Worm (Caenorhabditis elegans) whole organism, L4 larva: ENCODE data around the gene gcy-22.
A peak's percentile ranks its signal among the peaks of the same experiment; 100 is the strongest.

Source experiments
- F26F4.8 ChIP-seq: fragments of 200-800 bp; sonication (Bioruptor generic); conservative IDR thresholded peaks from 2 replicates; pipeline ENCODE4 v1.3.6; 2022; ENCODE audit warnings: missing genetic modification characterization, missing compliant biosample characterization
- F44E2.7 ChIP-seq: fragments of 200-800 bp; sonication (Bioruptor generic); IDR thresholded peaks from 2 replicates; pipeline ENCODE4 v2.1.2; 2022; ENCODE audit warnings: missing genetic modification characterization, missing compliant biosample characterization
- T20F7.1 ChIP-seq: fragments of 200-800 bp; sonication (Bioruptor generic); optimal IDR thresholded peaks from 2 replicates; lab custom pipeline; 2018; ENCODE audit warnings: mild to moderate bottlenecking, missing genetic modification characterization, missing compliant biosample characterization
- Y48G9A.11 ChIP-seq: fragments of 200-800 bp; sonication (Bioruptor generic); IDR thresholded peaks from 2 replicates; pipeline ENCODE4 v1.3.6; 2022; ENCODE audit warnings: missing genetic modification reagents, missing genetic modification characterization, missing compliant biosample characterization
- Y5F2A.4 ChIP-seq: fragments of 200-800 bp; sonication (Bioruptor generic); optimal IDR thresholded peaks from 2 replicates; lab custom pipeline; 2018; ENCODE audit warnings: mild to moderate bottlenecking, missing genetic modification characterization, missing compliant biosample characterization
- Y75B8A.6 ChIP-seq: fragments of 200-800 bp; sonication (Bioruptor generic); IDR thresholded peaks from 2 replicates; pipeline ENCODE4 v1.3.6; 2022; ENCODE audit warnings: missing genetic modification reagents, missing genetic modification characterization, missing compliant biosample characterization
- aha-1 ChIP-seq: fragments of 150-350 bp; peaks from one replicate; lab custom pipeline; 2014; ENCODE audit warnings: missing biosample characterization, missing genetic modification characterization
- ama-1 ChIP-seq: fragments of 150-350 bp; optimal IDR thresholded peaks from 2 replicates; lab custom pipeline; 2014; ENCODE audit warnings: inconsistent platforms, mixed read lengths
- ceh-20 ChIP-seq: fragments of 200-800 bp; sonication (Bioruptor generic); IDR thresholded peaks from 2 replicates; pipeline ENCODE4 v1.3.6; 2022; ENCODE audit warnings: missing genetic modification reagents, missing genetic modification characterization, missing compliant biosample characterization
- ceh-28 ChIP-seq: fragments of 150-350 bp; optimal IDR thresholded peaks from 2 replicates; lab custom pipeline; 2014; ENCODE audit warnings: missing biosample characterization, missing genetic modification reagents, missing genetic modification characterization
- ceh-32 ChIP-seq: sonication (generic microtip); optimal IDR thresholded peaks from 2 replicates; lab custom pipeline; 2016; ENCODE audit warnings: mild to moderate bottlenecking, missing genetic modification characterization, missing compliant biosample characterization; ENCODE audit not compliant: poor library complexity
- ceh-62 ChIP-seq: sonication (generic microtip); optimal IDR thresholded peaks from 2 replicates; lab custom pipeline; 2017; ENCODE audit warnings: missing biosample characterization, missing genetic modification characterization
- ctbp-1 ChIP-seq: fragments of 200-800 bp; sonication (Bioruptor generic); IDR thresholded peaks from 2 replicates; pipeline ENCODE4 v1.3.6; 2022; ENCODE audit warnings: missing genetic modification reagents, missing genetic modification characterization, missing compliant biosample characterization
- daf-12 ChIP-seq: fragments of 150-350 bp; optimal IDR thresholded peaks from 2 replicates; lab custom pipeline; 2014; ENCODE audit warnings: missing biosample characterization, missing genetic modification reagents, missing genetic modification characterization
- daf-16 ChIP-seq, 3 experiments: sonication (generic microtip); optimal IDR thresholded peaks; 2 replicates each; lab custom pipeline; 2016 to 2017; ENCODE audit warnings: missing genetic modification characterization in 3 of 3, missing genetic modification reagents in 3 of 3, mild to moderate bottlenecking in 2 of 3, missing compliant biosample characterization in 2 of 3, missing biosample characterization in 1 of 3, moderate library complexity in 1 of 3
- daf-8 ChIP-seq: fragments of 200-800 bp; sonication (Bioruptor generic); IDR thresholded peaks from 2 replicates; pipeline ENCODE4 v1.3.6; 2022; ENCODE audit warnings: missing genetic modification characterization, missing compliant biosample characterization
- dmd-6 ChIP-seq: fragments of 200-800 bp; sonication (Bioruptor generic); IDR thresholded peaks from 2 replicates; pipeline ENCODE4 v1.3.6; 2022; ENCODE audit warnings: missing genetic modification reagents, missing genetic modification characterization, missing compliant biosample characterization
- dmd-8 ChIP-seq: fragments of 200-800 bp; sonication (Bioruptor generic); IDR thresholded peaks from 2 replicates; pipeline ENCODE4 v1.3.6; 2022; ENCODE audit warnings: missing genetic modification characterization, missing compliant biosample characterization
- duxl-1 ChIP-seq: sonication (generic microtip); optimal IDR thresholded peaks from 2 replicates; lab custom pipeline; 2016; ENCODE audit warnings: mild to moderate bottlenecking, missing genetic modification characterization, moderate library complexity, missing compliant biosample characterization; ENCODE audit not compliant: poor library complexity
- dve-1 ChIP-seq: sonication (generic microtip); optimal IDR thresholded peaks from 2 replicates; lab custom pipeline; 2017; ENCODE audit warnings: antibody characterized with exemption, mild to moderate bottlenecking, missing genetic modification characterization, missing compliant biosample characterization; ENCODE audit not compliant: insufficient read depth
- fkh-10 ChIP-seq: fragments of 150-350 bp; optimal IDR thresholded peaks from 2 replicates; lab custom pipeline; 2014; ENCODE audit warnings: missing biosample characterization, missing genetic modification reagents, missing genetic modification characterization
- hlh-11 ChIP-seq: fragments of 200-800 bp; sonication (Bioruptor generic); optimal IDR thresholded peaks from 2 replicates; lab custom pipeline; 2018; ENCODE audit warnings: mild to moderate bottlenecking, missing genetic modification characterization, missing compliant biosample characterization
- hlh-30 ChIP-seq: sonication (generic microtip); optimal IDR thresholded peaks from 2 replicates; lab custom pipeline; 2017; ENCODE audit warnings: antibody characterized with exemption, mild to moderate bottlenecking, missing genetic modification characterization, missing compliant biosample characterization; ENCODE audit not compliant: insufficient read depth
- jun-1 ChIP-seq: fragments of 150-350 bp; optimal IDR thresholded peaks from 2 replicates; lab custom pipeline; 2014; ENCODE audit warnings: missing biosample characterization, missing genetic modification reagents, missing genetic modification characterization
- lin-29 ChIP-seq: fragments of 200-800 bp; sonication (Bioruptor generic); IDR thresholded peaks from 2 replicates; pipeline ENCODE4 v1.3.6; 2022; ENCODE audit warnings: missing genetic modification reagents, missing genetic modification characterization, missing compliant biosample characterization
- lin-38 ChIP-seq: fragments of 200-800 bp; sonication (Bioruptor generic); IDR thresholded peaks from 2 replicates; pipeline ENCODE4 v1.3.6; 2022; ENCODE audit warnings: missing genetic modification reagents, missing genetic modification characterization, missing compliant biosample characterization
- lir-3 ChIP-seq: sonication (generic microtip); optimal IDR thresholded peaks from 2 replicates; lab custom pipeline; 2016; ENCODE audit warnings: mild to moderate bottlenecking, missing genetic modification characterization, missing compliant biosample characterization
- lsy-2 ChIP-seq, 2 experiments: fragments of 150-350 bp in 1 of 2; sonication (generic microtip) in 1 of 2; optimal IDR thresholded peaks; 2 replicates each; lab custom pipeline; 2014 to 2017; ENCODE audit warnings: missing biosample characterization in 2 of 2, missing genetic modification characterization in 2 of 2
- mdl-1 ChIP-seq, 2 experiments: fragments of 150-350 bp in 1 of 2; sonication (generic microtip) in 1 of 2; optimal IDR thresholded peaks; 2 replicates each; lab custom pipeline; 2014 to 2017; ENCODE audit warnings: missing biosample characterization in 2 of 2, missing genetic modification characterization in 2 of 2
- mdt-29 ChIP-seq: fragments of 200-800 bp; sonication (Bioruptor generic); IDR thresholded peaks from 2 replicates; pipeline ENCODE4 v1.3.6; 2022; ENCODE audit warnings: missing genetic modification reagents, missing genetic modification characterization, missing compliant biosample characterization
- mep-1 ChIP-seq: fragments of 150-350 bp; sonication (generic microtip); optimal IDR thresholded peaks from 3 replicates; lab custom pipeline; 2014; ENCODE audit warnings: missing biosample characterization, missing genetic modification characterization
- mxl-3 ChIP-seq: fragments of 200-800 bp; sonication (Bioruptor generic); optimal IDR thresholded peaks from 2 replicates; lab custom pipeline; 2018; ENCODE audit warnings: mild to moderate bottlenecking, missing genetic modification characterization, missing compliant biosample characterization
- nhr-237 ChIP-seq: sonication (generic microtip); optimal IDR thresholded peaks from 2 replicates; lab custom pipeline; 2017; ENCODE audit warnings: missing biosample characterization, missing genetic modification characterization
- nhr-28 ChIP-seq: fragments of 150-350 bp; optimal IDR thresholded peaks from 2 replicates; lab custom pipeline; 2014; ENCODE audit warnings: missing biosample characterization, missing genetic modification characterization
- nhr-48 ChIP-seq: sonication (generic microtip); optimal IDR thresholded peaks from 2 replicates; lab custom pipeline; 2016; ENCODE audit warnings: mild to moderate bottlenecking, missing genetic modification characterization, missing compliant biosample characterization
- php-3 ChIP-seq: fragments of 200-800 bp; sonication (Bioruptor generic); IDR thresholded peaks from 2 replicates; pipeline ENCODE4 v1.3.6; 2022; ENCODE audit warnings: missing genetic modification reagents, missing genetic modification characterization, missing compliant biosample characterization
- pqm-1 ChIP-seq: sonication (generic microtip); optimal IDR thresholded peaks from 2 replicates; lab custom pipeline; 2017; ENCODE audit warnings: missing biosample characterization, missing genetic modification characterization
- rbr-2 ChIP-seq: sonication (generic microtip); optimal IDR thresholded peaks from 2 replicates; lab custom pipeline; 2016; ENCODE audit warnings: missing genotype, missing genetic modification characterization, missing compliant biosample characterization
- saeg-2 ChIP-seq: fragments of 200-800 bp; sonication (Bioruptor generic); IDR thresholded peaks from 2 replicates; pipeline ENCODE4 v1.3.6; 2022; ENCODE audit warnings: missing genetic modification reagents, missing genetic modification characterization, missing compliant biosample characterization
- sdz-12 ChIP-seq: fragments of 200-800 bp; sonication (Bioruptor generic); optimal IDR thresholded peaks from 2 replicates; lab custom pipeline; 2018; ENCODE audit warnings: mild to moderate bottlenecking, missing genetic modification characterization, missing compliant biosample characterization
- snpc-4 ChIP-seq: fragments of 150-350 bp; optimal IDR thresholded peaks from 2 replicates; lab custom pipeline; 2014; ENCODE audit warnings: missing biosample characterization, missing genetic modification characterization
- spr-1 ChIP-seq: sonication (generic microtip); optimal IDR thresholded peaks from 2 replicates; lab custom pipeline; 2016; ENCODE audit warnings: mild to moderate bottlenecking, missing genetic modification characterization, missing compliant biosample characterization
- spr-3 ChIP-seq: fragments of 200-800 bp; sonication (Bioruptor generic); optimal IDR thresholded peaks from 2 replicates; lab custom pipeline; 2018; ENCODE audit warnings: mild to moderate bottlenecking, missing genetic modification characterization, missing compliant biosample characterization
- tra-1 ChIP-seq: fragments of 200-800 bp; sonication (Bioruptor generic); IDR thresholded peaks from 2 replicates; pipeline ENCODE4 v1.3.6; 2022; ENCODE audit warnings: missing genetic modification reagents, missing genetic modification characterization, missing compliant biosample characterization
- zag-1 ChIP-seq: fragments of 150-350 bp; optimal IDR thresholded peaks from 2 replicates; lab custom pipeline; 2014; ENCODE audit warnings: missing biosample characterization, missing genetic modification characterization
- zfp-3 ChIP-seq: fragments of 200-800 bp; sonication (Bioruptor generic); conservative IDR thresholded peaks from 2 replicates; pipeline ENCODE4 v1.3.6; 2022; ENCODE audit warnings: missing genetic modification reagents, missing genetic modification characterization, missing compliant biosample characterization
- zip-11 ChIP-seq: fragments of 200-800 bp; sonication (Bioruptor generic); IDR thresholded peaks from 2 replicates; pipeline ENCODE4 v1.3.6; 2022; ENCODE audit warnings: missing genetic modification characterization, missing compliant biosample characterization
- ztf-11 ChIP-seq: fragments of 150-350 bp; optimal IDR thresholded peaks from 2 replicates; lab custom pipeline; 2014; ENCODE audit warnings: missing biosample characterization, missing genetic modification characterization

gcy-22 gene

ce11 chrV:20778886-20779285 lies 46.0 kb downstream of the gcy-22 start:
- peak; percentile 53 for TF ChIP-seq hlh-30
- TF ChIP-seq mxl-3 (GFP tag; lab: Kevin White, UChicago) = peak; percentile 2
- no peak for TF ChIP-seq zfp-3
- TF ChIP-seq zip-11 (GFP tag; lab: Robert Waterston, UW) = no peak
- TF ChIP-seq fkh-10 (GFP tag; lab: Kevin White, UChicago) = no peak
- TF ChIP-seq nhr-28 (tag; lab: Kevin White, UChicago) = peak; percentile 48
- TF ChIP-seq ztf-11 (tag; lab: Kevin White, UChicago) = no peak
- TF ChIP-seq Y5F2A.4 (GFP tag; lab: Kevin White, UChicago) = no peak
- TF ChIP-seq mdl-1 (tag; optimal IDR thresholded peaks at IDR 0.05; lab: Kevin White, UChicago) = no peak
- no peak for TF ChIP-seq snpc-4
- no peak for TF ChIP-seq saeg-2 (GFP tag; lab: Robert Waterston, UW)
- peak; percentile 10 for TF ChIP-seq ceh-28
- no peak for TF ChIP-seq spr-1 (tag; lab: Kevin White, UChicago)
- TF ChIP-seq tra-1 (GFP tag; lab: Robert Waterston, UW) = no peak
- TF ChIP-seq nhr-237 = no peak
- TF ChIP-seq dmd-8 (GFP tag; lab: Robert Waterston, UW) = no peak
- peak; percentile 22 for TF ChIP-seq dve-1 (tag; lab: Kevin White, UChicago)
- no peak for TF ChIP-seq nhr-48 (tag; lab: Kevin White, UChicago)
- TF ChIP-seq sdz-12 (GFP tag; lab: Kevin White, UChicago) = no peak
- TF ChIP-seq dmd-6 (GFP tag; lab: Robert Waterston, UW) = peak; percentile 36; the same call in 1 of the 2 replicates
- no peak for TF ChIP-seq daf-8 (GFP tag; lab: Robert Waterston, UW)
- peak; percentile 14 for TF ChIP-seq ama-1 (lab: Kevin White, UChicago)
- peak; percentile 56 for TF ChIP-seq hlh-11 (tag; lab: Kevin White, UChicago)
- TF ChIP-seq daf-16 (GFP tag; optimal IDR thresholded peaks at IDR 0.05; lab: Kevin White, UChicago) = no peak
- peak; percentile 71 for TF ChIP-seq daf-16 (tag; optimal IDR thresholded peaks at IDR 0.05; lab: Kevin White, UChicago)
- peak; percentile 13 for TF ChIP-seq pqm-1 (tag; lab: Kevin White, UChicago)
- TF ChIP-seq, all 104 proteins: peak for 10

ce11 chrV:20778257-20778697 lies 46.6 kb downstream of the gcy-22 start:
- TF ChIP-seq pqm-1 (tag; lab: Kevin White, UChicago) (peak; percentile 33), zip-11 (GFP tag; lab: Robert Waterston, UW) (no peak), mxl-3 (GFP tag; lab: Kevin White, UChicago) (peak; percentile 99), jun-1 (peak; percentile 90), php-3 (peak; percentile 72), lsy-2 (tag; optimal IDR thresholded peaks at IDR 0.05; lab: Kevin White, UChicago) (peak; percentile 90 to 93), T20F7.1 (peak; percentile 71), aha-1 (tag; lab: Kevin White, UChicago) (peak; percentile 100), duxl-1 (tag; lab: Kevin White, UChicago) (peak; percentile 83), daf-12 (tag; lab: Kevin White, UChicago) (no peak), mdt-29 (0 out of 2 replicates have a peak, but pooled peaks have one; percentile 80), zag-1 (tag; lab: Kevin White, UChicago) (peak; percentile 20), Y5F2A.4 (GFP tag; lab: Kevin White, UChicago) (peak; percentile 44), ceh-62 (tag; lab: Kevin White, UChicago) (no peak), tra-1 (GFP tag; lab: Robert Waterston, UW) (peak; percentile 74), ceh-20 (GFP tag; lab: Robert Waterston, UW) (peak; percentile 93; the same call in 1 of the 2 replicates), Y75B8A.6 (GFP tag; lab: Robert Waterston, UW) (no peak), lir-3 (tag; lab: Kevin White, UChicago) (no peak), spr-3 (GFP tag; lab: Kevin White, UChicago) (peak; percentile 52), mep-1 (tag; lab: Kevin White, UChicago) (peak; percentile 95), lin-38 (GFP tag; lab: Robert Waterston, UW) (peak; percentile 65), snpc-4 (peak; percentile 7), ctbp-1 (GFP tag; lab: Robert Waterston, UW) (peak; percentile 96), spr-1 (tag; lab: Kevin White, UChicago) (peak; percentile 89), nhr-28 (tag; lab: Kevin White, UChicago) (peak; percentile 93), F26F4.8 (no peak), Y48G9A.11 (GFP tag; lab: Robert Waterston, UW) (no peak), ceh-32 (peak; percentile 69), F44E2.7 (GFP tag; lab: Robert Waterston, UW) (no peak), lin-29 (peak; percentile 62), nhr-237 (no peak), rbr-2 (tag; lab: Kevin White, UChicago) (peak; percentile 97), hlh-30 (peak; percentile 99), daf-8 (GFP tag; lab: Robert Waterston, UW) (no peak)
